Fruit fly (Drosophila melanogaster): ENCODE measurements around the gene usp.
A peak's percentile ranks its signal among the peaks of the same experiment; 100 is the strongest.

Gene usp

DNA sequence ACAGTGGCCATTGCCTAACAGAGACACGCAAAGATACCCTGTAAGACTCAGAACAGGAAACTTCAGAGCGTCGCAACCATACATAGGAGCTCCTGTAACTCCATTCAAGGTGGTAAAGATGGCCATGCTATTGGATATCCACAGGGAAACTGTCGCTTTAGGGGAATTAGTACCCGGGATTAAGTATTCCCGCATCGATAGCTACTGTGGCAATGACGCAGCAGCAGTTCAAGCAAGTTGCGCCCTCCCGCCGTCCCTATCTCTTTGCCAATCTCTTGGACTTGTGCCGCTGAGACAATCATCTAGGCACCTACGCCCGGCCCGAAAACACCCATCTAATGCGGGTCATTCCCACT is 28.6 kb upstream of the usp start (continued):
- TF ChIP-seq Smox (GFP tag; optimal IDR thresholded peaks at IDR 0.05), result no peak
- peak; percentile 63 for TF ChIP-seq CG3919 (GFP tag; optimal IDR thresholded peaks at IDR 0.05)
- peak; percentile 35 for TF ChIP-seq CG3032 (tag; optimal IDR thresholded peaks at IDR 0.05)
- TF ChIP-seq spab (GFP tag; optimal IDR thresholded peaks at IDR 0.05), result no peak
- peak; percentile 35 for TF ChIP-seq achi (GFP tag; optimal IDR thresholded peaks at IDR 0.05)
- TF ChIP-seq CG6854 (GFP tag; optimal IDR thresholded peaks at IDR 0.05), result no peak
- no peak for TF ChIP-seq fkh (GFP tag; optimal IDR thresholded peaks at IDR 0.05)
- TF ChIP-seq dsx (GFP tag; optimal IDR thresholded peaks at IDR 0.05; ENCODE audit: poor library complexity, severe bottlenecking), result no peak
- peak; percentile 62 for TF ChIP-seq Gug (GFP tag; IDR thresholded peaks at IDR 0.05)
- TF ChIP-seq CG10669 (GFP tag; optimal IDR thresholded peaks at IDR 0.05), result peak; percentile 38
- TF ChIP-seq CG11294 (GFP tag; IDR thresholded peaks at IDR 0.05), result no peak
- peak; percentile 2 for TF ChIP-seq lz (GFP tag; optimal IDR thresholded peaks at IDR 0.05)
- no peak for TF ChIP-seq vri (GFP tag; optimal IDR thresholded peaks at IDR 0.05)
- TF ChIP-seq Blimp-1 (GFP tag; optimal IDR thresholded peaks at IDR 0.05), result no peak
- no peak for TF ChIP-seq CG16779 (tag; optimal IDR thresholded peaks at IDR 0.05)
- peak; percentile 12 for TF ChIP-seq esn (GFP tag; optimal IDR thresholded peaks at IDR 0.05)

DNA sequence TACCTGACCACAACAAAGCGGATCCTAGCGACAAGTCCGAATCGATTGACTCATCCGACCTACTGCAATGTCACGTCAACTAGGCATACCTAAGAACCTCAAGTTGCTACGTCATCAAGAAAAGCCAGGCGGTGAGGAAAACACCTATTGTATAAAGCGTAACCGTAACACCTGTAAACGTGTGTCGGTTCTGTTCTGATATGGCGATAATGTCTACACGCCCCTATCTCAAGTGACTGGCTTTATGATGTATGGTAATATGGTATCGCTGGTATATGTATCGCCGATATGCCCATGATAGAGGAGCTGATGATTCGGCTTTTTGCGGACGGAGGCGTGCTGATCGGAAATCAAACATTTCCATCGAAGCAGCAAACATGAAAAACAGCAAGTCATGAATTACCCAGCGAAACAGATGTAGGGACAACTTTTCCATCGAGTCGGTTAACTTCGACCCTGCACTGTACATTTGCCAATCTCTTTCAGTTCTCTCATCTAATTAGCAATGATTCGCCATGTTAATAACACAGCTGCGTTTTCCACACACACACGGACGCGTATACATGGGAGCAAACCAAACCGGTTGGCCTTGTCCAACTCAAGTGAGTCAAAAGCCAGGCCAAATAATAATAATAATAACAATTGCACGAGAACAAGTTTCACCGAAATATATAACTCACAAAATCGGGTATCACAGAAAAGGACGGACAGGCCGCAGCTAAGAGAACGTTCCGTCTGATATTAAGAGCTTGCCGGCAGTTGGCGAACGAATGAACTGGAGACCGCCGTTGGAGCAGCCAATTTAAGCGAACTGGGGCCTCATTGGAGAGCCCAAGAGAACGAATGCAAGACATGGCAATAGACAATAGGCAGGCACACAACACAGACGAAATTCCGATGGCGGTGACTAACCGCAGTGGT is 27.9 kb upstream of the usp start:
- TF ChIP-seq achi (GFP tag; optimal IDR thresholded peaks at IDR 0.05) (no peak), CG16779 (tag; optimal IDR thresholded peaks at IDR 0.05) (peak; percentile 20)

DNA sequence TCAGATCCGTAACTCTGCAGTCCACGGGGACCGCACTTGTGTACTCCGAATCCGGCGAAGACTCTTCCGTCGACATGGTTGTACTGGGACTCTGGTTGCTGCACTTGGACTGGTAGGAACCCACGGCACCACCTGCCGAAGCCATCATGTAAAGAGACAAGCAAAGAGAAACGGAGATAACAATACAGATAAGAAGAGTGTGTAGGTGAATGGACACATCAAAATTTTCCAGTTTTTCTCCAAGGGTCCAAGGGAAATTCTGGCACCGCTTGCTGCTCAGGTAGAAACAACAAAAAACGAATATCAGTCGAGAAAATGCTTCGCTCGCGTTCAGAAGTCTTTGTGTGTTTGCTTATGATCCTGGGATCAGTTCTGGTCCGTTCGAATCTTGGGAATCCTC is 26.2 kb upstream of the usp start, which contains the start of gene CG4194:
Gene CG4194 (plus strand): TSS at position 301 of the 400 bp plus-strand sequence.
- no peak for TF ChIP-seq Sox102F (GFP tag; optimal IDR thresholded peaks at IDR 0.05)

DNA sequence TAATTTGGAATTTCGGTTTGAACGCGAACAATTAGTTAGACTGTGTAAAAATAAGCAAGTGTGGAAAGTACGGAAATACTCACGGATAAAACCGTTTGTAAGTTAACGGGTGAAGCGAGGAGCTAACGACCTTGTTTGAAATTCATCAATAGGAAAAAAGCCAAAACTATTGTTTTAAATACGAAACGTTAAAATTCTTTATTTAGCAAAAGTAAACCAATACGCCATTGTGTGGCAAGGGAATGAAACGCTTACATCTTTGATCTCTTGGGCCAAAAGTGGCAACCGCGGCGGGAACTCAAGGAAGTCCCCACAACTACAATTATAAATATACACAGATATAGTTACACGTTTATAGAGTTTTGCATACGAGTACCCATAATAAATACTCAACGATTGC is 24.1 kb upstream of the usp start, which contains the start of gene CG14054:
Gene CG14054 (minus strand): TSS at position 101 of the 400 bp plus-strand sequence.
- TF ChIP-seq Blimp-1 (GFP tag; optimal IDR thresholded peaks at IDR 0.05) (no peak), CG34406 (GFP tag; optimal IDR thresholded peaks at IDR 0.05) (no peak), lz (GFP tag; optimal IDR thresholded peaks at IDR 0.05) (no peak), Eip75B (GFP tag; optimal IDR thresholded peaks at IDR 0.05) (no peak)

DNA sequence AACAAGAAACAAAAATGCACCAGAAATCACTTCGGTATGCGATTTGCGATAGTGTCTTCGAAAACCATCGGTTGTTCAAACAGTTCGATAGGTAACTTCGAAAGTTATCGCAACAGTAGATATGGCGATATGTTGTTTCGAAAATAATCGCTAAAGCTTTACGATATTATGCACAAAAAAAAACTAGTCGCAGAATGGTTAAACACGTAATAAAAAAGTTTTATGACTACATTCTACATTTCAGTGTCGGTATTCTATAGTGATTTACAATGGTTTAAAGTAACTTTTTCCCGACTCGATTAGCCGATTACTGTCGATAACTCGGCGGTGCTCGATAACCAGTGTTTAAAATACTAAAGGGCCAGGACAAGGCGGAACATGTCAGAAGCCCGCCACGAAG is 23.0 kb upstream of the usp start, which contains the start of gene CG4281:
Gene CG4281 (minus strand): TSS at position 70 of the 400 bp plus-strand sequence.
- no peak for TF ChIP-seq Sox15 (GFP tag; optimal IDR thresholded peaks at IDR 0.05)
- no peak for TF ChIP-seq CG15336 (GFP tag; IDR thresholded peaks at IDR 0.05)
- peak; percentile 69 for TF ChIP-seq Eip78C (GFP tag)
- peak; percentile 33 for TF ChIP-seq esn (GFP tag; optimal IDR thresholded peaks at IDR 0.05)

DNA sequence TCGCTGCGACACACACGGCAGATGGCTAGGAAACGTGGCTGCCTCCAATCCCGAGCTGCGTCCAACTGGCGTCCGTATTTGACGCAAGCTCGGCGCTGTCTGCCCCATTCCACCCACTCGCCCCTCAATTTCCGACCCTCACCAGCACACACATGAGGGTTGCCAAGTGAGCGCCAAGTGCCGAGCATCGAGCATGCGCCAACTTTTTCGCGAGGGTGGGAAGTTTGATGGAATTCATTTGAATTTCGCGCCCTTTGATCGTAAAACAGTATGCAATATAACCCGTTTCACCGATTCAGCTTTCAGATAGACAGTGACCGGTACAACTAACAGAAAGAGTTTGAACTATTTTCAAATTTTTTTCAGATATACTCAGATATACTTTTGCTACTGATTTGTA is 19.7 kb upstream of the usp start, which contains the start of gene Sik2:
Gene Sik2 (minus strand): TSS at position 67 of the 400 bp plus-strand sequence.
- TF ChIP-seq eg (GFP tag; IDR thresholded peaks at IDR 0.05) (0 out of 3 replicates have a peak, but pooled peaks have one; percentile 9), CG6792 (GFP tag; optimal IDR thresholded peaks at IDR 0.05) (no peak), CG32006 (GFP tag; optimal IDR thresholded peaks at IDR 0.05) (no peak)

DNA sequence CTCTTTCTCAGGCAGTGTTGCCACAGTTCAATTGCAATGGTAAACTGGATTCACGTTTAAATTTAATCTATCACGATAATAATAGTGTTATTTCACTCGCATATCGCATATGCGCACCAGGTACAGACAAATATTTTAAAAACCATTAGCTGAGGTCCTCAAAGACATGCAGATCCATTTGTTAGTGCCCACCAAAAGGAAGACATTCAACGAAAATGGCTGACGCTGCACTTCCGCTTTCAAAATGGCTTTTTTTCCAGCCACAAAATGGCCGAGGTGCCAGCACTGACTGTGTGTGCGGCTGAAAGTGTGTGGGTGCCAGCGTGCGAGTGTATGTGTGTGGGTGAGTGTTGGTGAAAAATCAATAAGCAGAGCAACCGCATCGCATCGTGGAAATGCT is 19.0 kb upstream of the usp start:
- no peak for TF ChIP-seq CG11902 (GFP tag; optimal IDR thresholded peaks at IDR 0.05)
- no peak for TF ChIP-seq Met (GFP tag; optimal IDR thresholded peaks at IDR 0.05)
- TF ChIP-seq CG1621 (tag; optimal IDR thresholded peaks at IDR 0.05), result no peak
- no peak for TF ChIP-seq CG10631 (GFP tag; optimal IDR thresholded peaks at IDR 0.05)
- no peak for TF ChIP-seq Smox (GFP tag; optimal IDR thresholded peaks at IDR 0.05)
- TF ChIP-seq CG8119 (GFP tag; IDR thresholded peaks at IDR 0.05), result 0 out of 3 replicates have a peak, but pooled peaks have one; percentile 29
- TF ChIP-seq CG6276 (GFP tag; optimal IDR thresholded peaks at IDR 0.05), result peak; percentile 56
- TF ChIP-seq svp (GFP tag), result no peak
- TF ChIP-seq lz (GFP tag; optimal IDR thresholded peaks at IDR 0.05), result peak; percentile 1
- TF ChIP-seq Sox14 (GFP tag; optimal IDR thresholded peaks at IDR 0.05), result peak; percentile 4
- peak; percentile 11 for TF ChIP-seq dac (GFP tag; optimal IDR thresholded peaks at IDR 0.05)
- no peak for TF ChIP-seq Sox102F (GFP tag; optimal IDR thresholded peaks at IDR 0.05)
- TF ChIP-seq acj6 (GFP tag; optimal IDR thresholded peaks at IDR 0.05), result no peak
- TF ChIP-seq OdsH (GFP tag; optimal IDR thresholded peaks at IDR 0.05), result no peak
- no peak for TF ChIP-seq Eip75B (GFP tag; optimal IDR thresholded peaks at IDR 0.05)
- no peak for TF ChIP-seq CG4318 (GFP tag; optimal IDR thresholded peaks at IDR 0.05)
- TF ChIP-seq eg (GFP tag; IDR thresholded peaks at IDR 0.05), result no peak
- TF ChIP-seq Lpt (GFP tag; optimal IDR thresholded peaks at IDR 0.05), result no peak
